Fruit fly (Drosophila melanogaster) whole organism, embryonic: ENCODE data around the gene lawc.

Experiments
- BtbVII ChIP-seq: fragments of 200-800 bp; sonication (Bioruptor generic); optimal IDR thresholded peaks from 3 replicates; lab custom pipeline; 2017; ENCODE audit warnings: missing biosample characterization, mild to moderate bottlenecking, missing genetic modification characterization
- CG1024 ChIP-seq: fragments of 200-800 bp; sonication (Bioruptor generic); IDR thresholded peaks from 2 replicates; pipeline ENCODE4 v1.3.6; 2022; ENCODE audit warnings: missing biosample characterization, missing genetic modification characterization
- CG11093 ChIP-seq: fragments of 200-800 bp; sonication (Bioruptor generic); IDR thresholded peaks from 3 replicates; pipeline ENCODE4 v1.3.6; 2022; ENCODE audit warnings: missing biosample characterization, missing genetic modification characterization
- CG12299 ChIP-seq: fragments of 200-800 bp; sonication (Bioruptor generic); optimal IDR thresholded peaks from 2 replicates; lab custom pipeline; 2018; ENCODE audit warnings: missing biosample characterization, mild to moderate bottlenecking, missing genetic modification characterization
- CG12391 ChIP-seq: fragments of 200-800 bp; sonication (Bioruptor generic); optimal IDR thresholded peaks from 3 replicates; lab custom pipeline; 2018; ENCODE audit warnings: missing biosample characterization, mild to moderate bottlenecking, missing genetic modification characterization, moderate library complexity
- CG12744 ChIP-seq: fragments of 200-800 bp; sonication (Bioruptor generic); optimal IDR thresholded peaks from 2 replicates; lab custom pipeline; 2016; ENCODE audit warnings: missing biosample characterization, missing genetic modification characterization
- CG14014 ChIP-seq: fragments of 200-800 bp; sonication (Bioruptor generic); IDR thresholded peaks from 2 replicates; pipeline ENCODE4 v1.3.6; 2022; ENCODE audit warnings: missing biosample characterization, missing genetic modification characterization
- CG14050 ChIP-seq: fragments of 200-800 bp; sonication (Bioruptor generic); IDR thresholded peaks from 3 replicates; pipeline ENCODE4 v1.3.6; 2022; ENCODE audit warnings: missing biosample characterization, missing genetic modification characterization
- CG14667 ChIP-seq: fragments of 200-800 bp; sonication (Bioruptor generic); IDR thresholded peaks from 2 replicates; pipeline ENCODE4 v1.3.6; 2022; ENCODE audit warnings: missing biosample characterization, missing genetic modification characterization
- CG15479 ChIP-seq: fragments of 200-800 bp; sonication (Bioruptor generic); optimal IDR thresholded peaks from 3 replicates; lab custom pipeline; 2019; ENCODE audit warnings: missing biosample characterization, mild to moderate bottlenecking, missing genetic modification characterization, moderate library complexity
- CG17328 ChIP-seq: fragments of 200-800 bp; sonication (Bioruptor generic); IDR thresholded peaks from 2 replicates; pipeline ENCODE4 v1.3.6; 2022; ENCODE audit warnings: missing biosample characterization, missing genetic modification characterization
- CG17568 ChIP-seq: fragments of 200-800 bp; sonication (Bioruptor generic); optimal IDR thresholded peaks from 2 replicates; lab custom pipeline; 2018; ENCODE audit warnings: missing biosample characterization, mild to moderate bottlenecking, missing genetic modification characterization, moderate library complexity
- CG17612 ChIP-seq: fragments of 200-800 bp; sonication (Bioruptor generic); IDR thresholded peaks from 2 replicates; pipeline ENCODE4 v1.3.6; 2022; ENCODE audit warnings: missing biosample characterization, missing genetic modification characterization
- CG31224 ChIP-seq: fragments of 200-800 bp; sonication (Bioruptor generic); IDR thresholded peaks from 2 replicates; pipeline ENCODE4 v1.3.6; 2022; ENCODE audit warnings: missing biosample characterization, missing genetic modification characterization
- CG3163 ChIP-seq: fragments of 200-800 bp; sonication (Bioruptor generic); optimal IDR thresholded peaks from 3 replicates; lab custom pipeline; 2016; ENCODE audit warnings: missing biosample characterization, missing genetic modification characterization
- CG4707 ChIP-seq: fragments of 200-800 bp; sonication (Bioruptor generic); optimal IDR thresholded peaks from 2 replicates; lab custom pipeline; 2018; ENCODE audit warnings: missing biosample characterization, mild to moderate bottlenecking, missing genetic modification characterization, moderate library complexity
- CG6254 ChIP-seq: fragments of 200-800 bp; sonication (Bioruptor generic); optimal IDR thresholded peaks from 3 replicates; lab custom pipeline; 2017; ENCODE audit warnings: mild to moderate bottlenecking, missing biosample characterization, missing genetic modification reagents, missing genetic modification characterization
- CG8089 ChIP-seq: fragments of 200-800 bp; sonication (Bioruptor generic); optimal IDR thresholded peaks from 3 replicates; lab custom pipeline; 2016; ENCODE audit warnings: missing biosample characterization, missing genetic modification characterization
- CG8281 ChIP-seq: fragments of 200-800 bp; sonication (Bioruptor generic); optimal IDR thresholded peaks from 2 replicates; lab custom pipeline; 2018; ENCODE audit warnings: missing biosample characterization, mild to moderate bottlenecking, missing genetic modification characterization, moderate library complexity
- CG8388 ChIP-seq: fragments of 200-800 bp; sonication (Bioruptor generic); optimal IDR thresholded peaks from 2 replicates; lab custom pipeline; 2019; ENCODE audit warnings: missing biosample characterization, mild to moderate bottlenecking, missing genetic modification characterization, moderate library complexity
- CG8765 ChIP-seq: fragments of 200-800 bp; sonication (Bioruptor generic); IDR thresholded peaks from 2 replicates; pipeline ENCODE4 v1.3.6; 2022; ENCODE audit warnings: missing biosample characterization, missing genetic modification characterization
- CG9817 ChIP-seq: fragments of 200-800 bp; sonication (Bioruptor generic); optimal IDR thresholded peaks from 2 replicates; lab custom pipeline; 2018; ENCODE audit warnings: missing biosample characterization, mild to moderate bottlenecking, missing genetic modification characterization, moderate library complexity
- CG9932 ChIP-seq: fragments of 200-800 bp; sonication (Bioruptor generic); IDR thresholded peaks from 2 replicates; pipeline ENCODE4 v1.3.6; 2022; ENCODE audit warnings: missing biosample characterization, missing genetic modification characterization
- Dip2 ChIP-seq: fragments of 200-800 bp; sonication (Bioruptor generic); IDR thresholded peaks from 2 replicates; pipeline ENCODE4 v1.3.6; 2022; ENCODE audit warnings: missing biosample characterization, missing genetic modification characterization
- Doc2 ChIP-seq: fragments of 200-800 bp; sonication (Bioruptor generic); IDR thresholded peaks from 2 replicates; pipeline ENCODE4 v1.3.6; 2022; ENCODE audit warnings: missing biosample characterization, missing genetic modification characterization
- Eip74EF ChIP-seq, 2 experiments: fragments of 200-800 bp in 1 of 2; fragments of >200 bp in 1 of 2; sonication (Bioruptor generic) in 1 of 2; optimal IDR thresholded peaks; 2 replicates each; lab custom pipeline; 2017 to 2019; ENCODE audit warnings: missing biosample characterization in 2 of 2, missing genetic modification characterization in 2 of 2, mild to moderate bottlenecking in 1 of 2, moderate library complexity in 1 of 2
- Elba2 ChIP-seq: fragments of 200-800 bp; sonication (Bioruptor generic); optimal IDR thresholded peaks from 3 replicates; lab custom pipeline; 2016; ENCODE audit warnings: missing biosample characterization, missing genetic modification characterization
- Hand ChIP-seq: fragments of 200-800 bp; sonication (Bioruptor generic); optimal IDR thresholded peaks from 2 replicates; lab custom pipeline; 2017; ENCODE audit warnings: mild to moderate bottlenecking, missing biosample characterization, missing genetic modification reagents, missing genetic modification characterization
- HmgZ ChIP-seq: fragments of 200-800 bp; sonication (Bioruptor generic); optimal IDR thresholded peaks from 2 replicates; lab custom pipeline; 2018; ENCODE audit warnings: missing biosample characterization, mild to moderate bottlenecking, missing genetic modification characterization
- Hr39 ChIP-seq: fragments of >200 bp; optimal IDR thresholded peaks from 2 replicates; lab custom pipeline; 2017
- MBD-R2 ChIP-seq: fragments of 200-800 bp; sonication (Bioruptor generic); IDR thresholded peaks from 2 replicates; pipeline ENCODE4 v1.3.6; 2022; ENCODE audit warnings: missing biosample characterization, missing genetic modification characterization
- Meics ChIP-seq: fragments of 200-800 bp; sonication (Bioruptor generic); optimal IDR thresholded peaks from 2 replicates; lab custom pipeline; 2017; ENCODE audit warnings: missing biosample characterization, mild to moderate bottlenecking, missing genetic modification characterization
- Neu2 ChIP-seq: fragments of 200-800 bp; sonication (Bioruptor generic); optimal IDR thresholded peaks from 3 replicates; lab custom pipeline; 2016; ENCODE audit warnings: missing biosample characterization, missing genetic modification characterization, borderline replicate concordance
- Sry-β ChIP-seq: fragments of 200-800 bp; sonication (Bioruptor generic); optimal IDR thresholded peaks from 2 replicates; lab custom pipeline; 2018; ENCODE audit warnings: missing biosample characterization, mild to moderate bottlenecking, missing genetic modification characterization, moderate library complexity
- Stat92E ChIP-seq, 3 experiments: fragments of >200 bp in 2 of 3; fragments of 200-800 bp in 1 of 3; sonication (Bioruptor generic) in 1 of 3; optimal IDR thresholded peaks; 2 replicates each; lab custom pipeline; 2017 to 2019; ENCODE audit warnings: missing biosample characterization in 3 of 3, missing genetic modification characterization in 3 of 3, mild to moderate bottlenecking in 1 of 3, moderate library complexity in 1 of 3
- Xbp1 ChIP-seq: fragments of 200-800 bp; sonication (Bioruptor generic); optimal IDR thresholded peaks from 3 replicates; lab custom pipeline; 2016; ENCODE audit warnings: missing biosample characterization, mild to moderate bottlenecking, missing genetic modification characterization
- da ChIP-seq: fragments of 200-800 bp; sonication (Bioruptor generic); optimal IDR thresholded peaks from 2 replicates; lab custom pipeline; 2016; ENCODE audit warnings: missing biosample characterization, missing genetic modification characterization
- dimm ChIP-seq: fragments of 200-800 bp; sonication (Bioruptor generic); IDR thresholded peaks from 2 replicates; pipeline ENCODE4 v1.3.6; 2022; ENCODE audit warnings: missing biosample characterization, missing genetic modification characterization
- dysf ChIP-seq: fragments of 200-800 bp; sonication (Bioruptor generic); IDR thresholded peaks from 3 replicates; pipeline ENCODE4 v1.3.6; 2022; ENCODE audit warnings: missing biosample characterization, missing genetic modification characterization
- gcm ChIP-seq: fragments of 200-800 bp; sonication (Bioruptor generic); optimal IDR thresholded peaks from 2 replicates; lab custom pipeline; 2019; ENCODE audit warnings: missing biosample characterization, mild to moderate bottlenecking, missing genetic modification characterization, moderate library complexity
- otp ChIP-seq: fragments of 200-800 bp; sonication (Bioruptor generic); IDR thresholded peaks from 3 replicates; pipeline ENCODE4, ENCODE4 v1.3.6; 2022; ENCODE audit warnings: missing biosample characterization, missing genetic modification characterization
- pan ChIP-seq, 4 experiments: fragments of >200 bp in 3 of 4; fragments of 200-800 bp in 1 of 4; sonication (Bioruptor generic) in 1 of 4; optimal IDR thresholded peaks in 3 of 4; IDR thresholded peaks in 1 of 4; 2 replicates each; pipeline versions ENCODE4 v1.3.6 to Lab custom; 2017 to 2022; ENCODE audit warnings: missing biosample characterization in 2 of 4, missing genetic modification characterization in 2 of 4, mixed read lengths in 1 of 4
- pb ChIP-seq: fragments of 200-800 bp; sonication (Bioruptor generic); optimal IDR thresholded peaks from 3 replicates; lab custom pipeline; 2016; ENCODE audit warnings: missing biosample characterization, missing genetic modification characterization
- pnt ChIP-seq: fragments of 200-800 bp; sonication (Bioruptor generic); optimal IDR thresholded peaks from 3 replicates; lab custom pipeline; 2016; ENCODE audit warnings: missing biosample characterization, missing genetic modification characterization
- run ChIP-seq: fragments of 200-800 bp; sonication (Bioruptor generic); optimal IDR thresholded peaks from 3 replicates; lab custom pipeline; 2018; ENCODE audit warnings: missing biosample characterization, mild to moderate bottlenecking, missing genetic modification characterization
- stc ChIP-seq: fragments of 200-800 bp; sonication (Bioruptor generic); IDR thresholded peaks from 2 replicates; pipeline ENCODE4 v1.3.6; 2022; ENCODE audit warnings: missing biosample characterization, missing genetic modification characterization
- trh ChIP-seq: fragments of 200-800 bp; sonication (Bioruptor generic); optimal IDR thresholded peaks from 2 replicates; lab custom pipeline; 2016; ENCODE audit warnings: missing biosample characterization, missing genetic modification characterization
- ttk ChIP-seq: fragments of 200-800 bp; sonication (Bioruptor generic); IDR thresholded peaks from 2 replicates; pipeline ENCODE4 v2.1.2; 2022; ENCODE audit warnings: missing biosample characterization, missing genetic modification characterization
- yki ChIP-seq: fragments of >200 bp; optimal IDR thresholded peaks from 3 replicates; lab custom pipeline; 2018
- zen2 ChIP-seq: fragments of 200-800 bp; sonication (Bioruptor generic); IDR thresholded peaks from 3 replicates; pipeline ENCODE4 v1.3.6; 2022; ENCODE audit warnings: missing biosample characterization, missing genetic modification characterization; ENCODE audit not compliant: partially characterized antibody

lawc gene

dm6 chrX:8444883-8445572 is 33.6 kb upstream of the lawc start (continued):
- peak; percentile 65 for TF ChIP-seq stc (GFP tag; lab: Robert Waterston, UW)
- no peak for TF ChIP-seq CG11093
- TF ChIP-seq trh = no peak
- no peak for TF ChIP-seq pb (GFP tag; lab: Kevin White, UChicago)
- no peak for TF ChIP-seq run (tag; lab: Kevin White, UChicago)
- no peak for TF ChIP-seq ttk (GFP tag; lab: Robert Waterston, UW)
- no peak for TF ChIP-seq Eip74EF (GFP tag; optimal IDR thresholded peaks at IDR 0.05; lab: Kevin White, UChicago)
- no peak for TF ChIP-seq CG12744 (GFP tag; lab: Kevin White, UChicago)
- no peak for TF ChIP-seq CG8089 (GFP tag; lab: Kevin White, UChicago)
- no peak for TF ChIP-seq CG17568 (GFP tag; lab: Kevin White, UChicago)
- TF ChIP-seq CG8388 (GFP tag; lab: Kevin White, UChicago) = peak; percentile 72
- TF ChIP-seq HmgZ (tag; lab: Kevin White, UChicago) = peak; percentile 33
- TF ChIP-seq CG31224 (GFP tag; lab: Robert Waterston, UW) = no peak
- TF ChIP-seq CG14667 = no peak
- TF ChIP-seq CG14050 (GFP tag; lab: Robert Waterston, UW) = no peak
- no peak for TF ChIP-seq Neu2 (GFP tag; lab: Kevin White, UChicago)
- TF ChIP-seq BtbVII (GFP tag; lab: Kevin White, UChicago) = peak; percentile 11
- no peak for TF ChIP-seq CG9817
- TF ChIP-seq zen2 (GFP tag; lab: Robert Waterston, UW) = no peak
- no peak for TF ChIP-seq CG15479 (GFP tag; lab: Kevin White, UChicago)
- TF ChIP-seq gcm = peak; percentile 73
- no peak for TF ChIP-seq CG1024 (GFP tag; lab: Robert Waterston, UW)
- no peak for TF ChIP-seq yki (lab: Kevin White, UChicago)
- TF ChIP-seq Sry-β (GFP tag; lab: Kevin White, UChicago) = no peak
- peak; percentile 35 for TF ChIP-seq Xbp1 (GFP tag; lab: Kevin White, UChicago)
- TF ChIP-seq otp (GFP tag; lab: Robert Waterston, UW) = no peak
- TF ChIP-seq Doc2 (GFP tag; lab: Robert Waterston, UW) = no peak
- TF ChIP-seq Stat92E (GFP tag; optimal IDR thresholded peaks at IDR 0.05; lab: Kevin White, UChicago) = no peak
- peak; percentile 7 for TF ChIP-seq CG8281 (tag; lab: Kevin White, UChicago)
- no peak for TF ChIP-seq CG8765 (GFP tag; lab: Robert Waterston, UW)
- peak; percentile 25 for TF ChIP-seq CG6254 (GFP tag; lab: Kevin White, UChicago)
- TF ChIP-seq CG3163 (GFP tag; lab: Kevin White, UChicago) = no peak
- no peak for TF ChIP-seq Dip2
- no peak for TF ChIP-seq CG17612 (GFP tag; lab: Robert Waterston, UW)
- TF ChIP-seq da (GFP tag; lab: Kevin White, UChicago) = no peak
- TF ChIP-seq CG9932 (GFP tag; lab: Robert Waterston, UW) = peak; percentile 40
- peak; percentile 22; the same call in 1 of the 2 replicates for TF ChIP-seq MBD-R2
- peak; percentile 64 for TF ChIP-seq CG17328
- TF ChIP-seq CG12299 (tag; lab: Kevin White, UChicago) = no peak
- no peak for TF ChIP-seq Elba2
- peak; percentile 83 for TF ChIP-seq CG12391 (tag; lab: Kevin White, UChicago)
- TF ChIP-seq dysf (GFP tag; lab: Robert Waterston, UW) = no peak
- TF ChIP-seq CG4707 (GFP tag; lab: Kevin White, UChicago) = no peak
- no peak for TF ChIP-seq pan (optimal IDR thresholded peaks at IDR 0.05; lab: Kevin White, UChicago)
- no peak for TF ChIP-seq pan (GFP tag; optimal IDR thresholded peaks at IDR 0.05 in 1 of 2, IDR thresholded peaks at IDR 0.05 in 1 of 2)
- no peak for TF ChIP-seq pnt (GFP tag; lab: Kevin White, UChicago)
- TF ChIP-seq Hand (GFP tag; lab: Kevin White, UChicago) = no peak
- no peak for TF ChIP-seq CG14014
- TF ChIP-seq dimm (GFP tag; lab: Robert Waterston, UW) = no peak
- TF ChIP-seq Hr39 (lab: Kevin White, UChicago) = no peak
- peak; percentile 22 for TF ChIP-seq Meics
